Fruit fly (Drosophila melanogaster) S2 (cell line): ENCODE data around the gene Kap-alpha3.

ENCODE experiments used
- CG8478 ChIP-seq: fragments of >200 bp; optimal IDR thresholded peaks from 2 replicates; lab custom pipeline; 2018
- CTCF ChIP-seq, 2 experiments: fragments of >200 bp; optimal IDR thresholded peaks; 2 replicates each; lab custom pipeline; 2018

DNA sequence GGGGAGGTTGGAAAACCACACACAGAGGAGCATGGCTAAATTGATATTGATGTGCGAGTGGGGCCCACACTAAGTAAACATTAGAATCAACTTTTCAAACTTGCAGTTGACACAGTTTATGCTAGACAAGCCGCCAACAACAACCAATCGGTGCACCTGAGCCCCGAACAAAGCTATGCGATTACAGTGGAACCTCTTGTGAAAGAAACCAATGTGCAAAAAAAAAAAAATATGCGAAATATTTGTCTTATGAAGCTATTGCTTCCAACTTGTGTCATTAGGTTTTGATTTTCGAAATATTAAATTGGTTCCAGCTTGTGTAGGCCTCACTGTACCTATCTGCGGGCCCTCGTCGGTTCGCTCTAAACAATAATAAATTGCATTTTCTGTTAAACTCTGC, 40.8 kb upstream of the Kap-alpha3 start:
- TF ChIP-seq CTCF (optimal IDR thresholded peaks at IDR 0.05; lab: Kevin White, UChicago), result no peak
- no peak for TF ChIP-seq CG8478 (lab: Kevin White, UChicago)
